Worm (Caenorhabditis elegans): ENCODE results near the gene ttr-26.

ce11 chrV:18597779-18598178 lies 37.7 kb upstream of the ttr-26 start:
- TF ChIP-seq ceh-2 (tag; optimal IDR thresholded peaks at IDR 0.05) (no peak), unc-55 (GFP tag; optimal IDR thresholded peaks at IDR 0.05) (no peak), fkh-6 (tag; optimal IDR thresholded peaks at IDR 0.05) (no peak), pat-9 (tag; optimal IDR thresholded peaks at IDR 0.05) (no peak)
